Fruit fly (Drosophila melanogaster): ENCODE data around the gene CG8012.

DNA sequence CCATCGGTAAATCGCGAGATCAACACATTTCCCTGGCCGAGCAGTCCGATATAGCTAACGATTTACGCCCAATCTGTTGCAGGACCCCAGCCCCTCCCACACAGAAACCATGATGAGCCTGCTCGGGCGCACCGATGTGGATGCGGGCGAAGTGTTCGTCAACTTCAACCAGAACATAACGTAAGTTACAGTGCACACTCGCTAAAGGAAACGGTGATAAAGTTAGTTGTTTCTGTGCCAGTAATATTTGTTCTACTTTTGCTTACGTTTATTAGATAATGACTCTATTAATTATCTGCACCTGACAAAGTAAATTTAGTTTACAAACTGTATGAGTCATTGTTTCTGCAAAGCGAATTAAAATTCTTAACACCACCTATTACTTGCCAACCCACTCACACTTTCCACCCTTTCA, 27.7 kb upstream of the CG8012 start:
- TF ChIP-seq CG34406 (GFP tag; optimal IDR thresholded peaks at IDR 0.05) (no peak), topi (GFP tag; optimal IDR thresholded peaks at IDR 0.05) (no peak), Sox14 (GFP tag; optimal IDR thresholded peaks at IDR 0.05) (no peak), net (GFP tag; optimal IDR thresholded peaks at IDR 0.05) (no peak), CG11294 (GFP tag; IDR thresholded peaks at IDR 0.05) (no peak), Gug (GFP tag; IDR thresholded peaks at IDR 0.05) (no peak), CG6276 (GFP tag; optimal IDR thresholded peaks at IDR 0.05) (no peak)
